Fruit fly (Drosophila melanogaster) whole organism: Measurements from ENCODE around the gene CG32195.

ENCODE experiments used
- CG8478 ChIP-seq: fragments of >200 bp; optimal IDR thresholded peaks from 2 replicates; lab custom pipeline; 2018; ENCODE audit warnings: inconsistent platforms
- Dll ChIP-seq: fragments of >200 bp; optimal IDR thresholded peaks from 2 replicates; lab custom pipeline; 2017
- EcR ChIP-seq, 2 experiments: fragments of >200 bp; optimal IDR thresholded peaks; 2 replicates each; lab custom pipeline; 2017; ENCODE audit warnings: missing biosample characterization in 2 of 2, missing genetic modification characterization in 2 of 2, missing genetic modification reagents in 2 of 2
- pan ChIP-seq: fragments of >200 bp; optimal IDR thresholded peaks from 2 replicates; lab custom pipeline; 2017
- psq ChIP-seq: fragments of >200 bp; optimal IDR thresholded peaks from 2 replicates; lab custom pipeline; 2017
- usp ChIP-seq: fragments of >200 bp; optimal IDR thresholded peaks from 2 replicates; lab custom pipeline; 2017; ENCODE audit warnings: missing biosample characterization, missing genetic modification characterization, mixed read lengths

Gene CG32195

DNA sequence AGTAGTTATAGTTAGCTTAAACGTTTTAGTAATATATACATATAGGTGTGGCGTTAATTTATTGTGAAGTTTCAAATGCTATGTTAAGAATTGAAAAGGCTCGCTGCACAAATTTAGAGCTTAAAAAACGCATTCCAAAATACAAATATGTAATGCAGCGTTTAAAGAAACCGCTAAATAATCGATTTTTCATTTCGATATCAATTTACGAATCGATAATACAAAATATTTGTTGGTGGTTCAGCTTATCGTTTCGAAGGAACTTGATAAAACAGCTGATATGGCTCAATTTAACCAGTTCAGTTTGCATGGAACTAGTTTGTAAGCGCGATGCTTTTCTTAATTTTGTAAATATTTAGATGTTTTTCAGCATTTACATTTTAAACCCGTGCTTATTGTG is at the start of gene CG32195, which contains the start of gene CG7341:
CG32195 (plus strand) TSS at position 291 of the 400 bp plus-strand sequence.
CG7341 (plus strand) TSS at position 291 of the 400 bp plus-strand sequence.
- TF ChIP-seq usp (GFP tag; lab: Kevin White, UChicago) (no peak), pan (no peak)

DNA sequence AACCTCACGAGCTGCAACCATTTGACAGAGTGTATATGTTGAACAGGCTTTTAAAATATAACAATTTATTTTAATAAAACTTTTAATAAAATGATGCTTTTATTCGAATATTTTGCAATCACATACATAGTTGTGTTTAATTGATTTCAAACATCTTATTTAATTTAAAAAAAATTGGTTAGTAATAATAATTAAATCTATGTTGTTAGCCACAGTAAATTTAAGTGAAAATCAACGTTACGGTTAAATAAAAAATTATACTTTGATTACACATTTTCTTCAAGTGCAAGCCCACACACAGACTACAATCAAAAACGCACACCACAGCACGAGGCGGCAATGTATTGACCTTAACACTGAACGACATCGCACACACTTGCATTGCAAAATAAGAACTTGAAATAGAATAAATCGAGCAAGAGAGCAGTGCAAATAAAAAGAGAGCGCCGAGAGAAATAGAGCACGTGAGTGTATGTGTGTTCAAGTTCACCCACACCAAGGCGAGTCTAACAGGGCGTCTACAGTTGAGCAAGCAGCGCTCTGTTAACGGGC is 49.7 kb upstream of the CG32195 start:
- peak in 1 of 2 experiments; percentile 63 for TF ChIP-seq EcR (GFP tag; optimal IDR thresholded peaks at IDR 0.05; lab: Kevin White, UChicago)
- TF ChIP-seq psq (lab: Kevin White, UChicago): no peak

DNA sequence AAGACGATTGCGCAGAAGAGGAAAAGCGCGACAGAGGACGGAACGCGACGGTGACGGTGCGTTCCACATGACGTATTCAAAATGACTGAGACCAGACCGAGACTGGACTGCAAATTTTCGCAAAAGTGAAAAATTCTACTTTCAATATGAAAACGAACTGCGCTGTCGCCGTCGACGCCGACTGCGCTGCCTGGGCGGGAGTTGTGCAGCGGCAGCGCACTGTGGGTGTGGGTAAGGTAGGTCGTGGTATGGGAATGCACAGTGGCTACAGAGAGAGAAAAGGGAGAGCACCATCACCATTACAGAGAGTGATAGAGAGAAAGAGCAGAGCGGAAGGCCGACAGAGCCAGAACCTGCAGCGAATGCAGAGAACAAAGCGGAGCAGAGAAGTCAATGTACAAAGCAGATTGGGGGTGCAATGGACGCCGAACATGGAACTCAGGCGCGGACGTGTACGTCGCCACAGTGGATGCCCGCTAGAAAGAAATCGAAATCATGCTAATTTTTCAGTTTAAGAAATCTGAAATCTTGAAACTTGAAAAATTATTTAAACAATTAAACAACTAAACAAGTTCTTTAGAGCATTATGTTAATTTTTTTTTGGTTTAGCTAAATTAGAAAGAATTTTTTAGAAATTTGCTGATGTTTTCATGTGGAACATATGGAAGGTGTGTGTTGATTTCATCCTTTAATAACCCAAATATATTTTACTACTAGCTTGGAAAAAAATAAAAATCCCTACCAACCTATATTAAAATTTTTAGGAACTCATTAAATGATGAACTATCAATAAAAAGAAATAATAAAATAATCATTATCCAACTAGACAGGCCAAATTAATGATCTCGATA is 47.9 kb upstream of the CG32195 start, which contains the start of gene Eip75B:
Eip75B (minus strand) TSS at position 65 of the 851 bp plus-strand sequence.
- TF ChIP-seq psq (lab: Kevin White, UChicago) (no peak), EcR (GFP tag; optimal IDR thresholded peaks at IDR 0.05; lab: Kevin White, UChicago) (peak in 1 of 2 experiments; percentile 89)

DNA sequence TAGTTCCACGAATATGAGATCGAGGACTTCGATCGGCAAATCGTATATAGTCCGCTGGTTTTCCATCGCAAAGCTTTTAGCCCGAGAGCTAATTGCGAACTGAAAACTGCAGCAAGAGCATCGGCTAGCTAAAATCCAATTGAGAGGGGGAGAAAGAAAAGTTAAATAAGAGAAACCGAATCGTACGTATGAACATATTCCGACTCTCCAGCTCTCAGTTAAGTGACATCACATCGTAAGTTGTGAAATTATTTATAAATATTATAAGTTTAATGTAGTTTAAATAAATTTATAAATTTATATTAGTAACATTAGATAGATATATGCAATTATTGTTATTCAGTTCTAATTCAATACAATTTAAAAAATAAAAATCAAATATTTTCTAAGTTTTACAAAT is 42.7 kb upstream of the CG32195 start, which contains the start of gene CG44006:
CG44006 (minus strand) TSS at position 101 of the 400 bp plus-strand sequence.
- no peak for TF ChIP-seq pan
- TF ChIP-seq CG8478: no peak
- no peak for TF ChIP-seq EcR (GFP tag; optimal IDR thresholded peaks at IDR 0.05; lab: Kevin White, UChicago)
- no peak for TF ChIP-seq Dll (lab: Kevin White, UChicago)
- no peak for TF ChIP-seq psq (lab: Kevin White, UChicago)
- TF ChIP-seq usp (GFP tag; lab: Kevin White, UChicago): no peak

DNA sequence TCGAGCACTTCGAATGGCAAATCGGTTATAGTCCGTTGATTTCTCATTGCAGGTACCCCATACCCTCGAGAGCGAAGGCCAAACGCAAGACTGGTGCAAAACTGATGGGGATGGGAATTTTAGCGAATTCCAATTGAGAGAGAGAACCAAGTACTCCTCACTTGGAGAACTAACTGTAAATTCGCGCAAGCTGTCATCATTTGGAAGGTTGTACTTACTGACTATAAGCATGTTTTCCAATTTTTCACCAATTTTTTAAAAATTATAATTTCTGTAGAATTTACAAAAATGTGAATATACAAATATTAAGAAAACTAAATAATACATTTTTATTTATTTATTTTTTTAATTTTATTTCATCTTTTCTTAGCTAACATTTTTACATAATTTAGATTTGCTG is 40.7 kb upstream of the CG32195 start, which contains the start of gene CG44005:
CG44005 (minus strand) TSS at position 101 of the 400 bp plus-strand sequence.
- TF ChIP-seq CG8478: no peak
- TF ChIP-seq Dll (lab: Kevin White, UChicago): no peak
- no peak for TF ChIP-seq usp (GFP tag; lab: Kevin White, UChicago)
- no peak for TF ChIP-seq psq (lab: Kevin White, UChicago)
- TF ChIP-seq pan: no peak

DNA sequence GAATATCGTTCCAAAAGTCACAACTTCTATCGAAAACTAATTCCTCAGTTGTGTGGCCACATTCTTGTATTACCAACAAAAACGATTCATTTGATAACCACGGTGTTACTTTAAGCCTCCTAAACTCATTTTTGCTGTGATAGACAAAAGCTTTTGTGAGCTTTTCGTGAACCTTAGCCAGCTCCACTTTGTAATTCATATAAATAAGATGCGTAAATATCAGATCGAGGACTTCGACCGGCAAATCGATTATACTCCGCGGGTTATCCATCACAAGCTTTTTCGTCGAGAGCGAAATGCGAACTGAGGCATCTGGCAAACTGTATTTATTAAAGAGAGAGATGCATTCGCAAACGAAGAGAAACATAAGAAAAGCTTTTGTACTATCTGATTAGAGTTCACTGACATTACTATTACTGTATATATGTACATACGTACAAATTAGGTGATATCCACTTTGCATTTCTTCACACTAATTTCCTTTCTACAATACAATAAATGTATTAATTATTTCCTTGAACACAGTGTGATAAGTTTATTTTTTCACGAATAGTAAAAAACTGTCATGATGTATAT is 39.1 kb upstream of the CG32195 start, which contains the start of gene CG44004:
CG44004 (minus strand) TSS at position 305 of the 576 bp plus-strand sequence.
- TF ChIP-seq usp (GFP tag; lab: Kevin White, UChicago): no peak
- TF ChIP-seq EcR (GFP tag; optimal IDR thresholded peaks at IDR 0.05; lab: Kevin White, UChicago): no peak
- no peak for TF ChIP-seq Dll (lab: Kevin White, UChicago)
- no peak for TF ChIP-seq psq (lab: Kevin White, UChicago)
- no peak for TF ChIP-seq pan
- TF ChIP-seq CG8478: no peak

DNA sequence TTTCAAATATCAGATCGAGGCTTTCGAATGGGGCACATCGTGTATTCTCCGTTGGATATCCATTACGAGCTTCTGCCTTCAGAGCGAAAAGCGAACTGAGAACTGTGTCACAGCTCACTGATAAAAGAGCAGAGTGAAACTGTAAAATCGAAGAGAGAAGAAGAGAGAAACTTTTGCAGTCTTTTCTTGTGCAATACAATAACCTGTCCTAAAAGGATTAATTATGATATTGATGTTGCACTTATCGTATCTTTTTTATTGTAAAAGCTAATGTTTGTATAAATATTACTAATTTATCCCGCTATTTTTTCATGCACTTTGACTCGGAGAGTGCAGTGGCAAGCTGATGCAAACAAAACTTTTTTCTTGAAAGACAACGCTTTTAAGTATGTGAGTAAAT is 37.8 kb upstream of the CG32195 start:
- no peak for TF ChIP-seq Dll (lab: Kevin White, UChicago)
- peak in 1 of 2 experiments; percentile 59 for TF ChIP-seq EcR (GFP tag; optimal IDR thresholded peaks at IDR 0.05; lab: Kevin White, UChicago)

DNA sequence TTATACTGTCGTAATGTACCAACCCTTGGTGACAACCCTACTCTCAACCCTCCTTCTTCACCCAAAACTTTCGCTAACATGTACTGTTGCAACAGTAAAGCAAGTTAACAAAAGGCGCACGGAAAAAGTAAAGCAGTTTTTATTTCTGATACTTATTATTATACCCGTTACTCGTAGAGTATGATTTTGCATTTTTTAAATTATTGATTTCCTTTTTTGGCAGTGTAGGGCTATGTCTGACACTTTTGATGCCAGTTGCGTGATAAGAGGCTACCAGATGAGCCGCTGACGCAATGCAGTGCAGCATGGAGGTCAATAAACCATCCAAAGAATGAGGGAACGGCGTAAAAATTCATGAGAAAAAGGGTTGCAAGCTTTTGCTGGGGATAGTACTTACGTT is 36.9 kb upstream of the CG32195 start:
- TF ChIP-seq psq (lab: Kevin White, UChicago) (no peak), Dll (lab: Kevin White, UChicago) (no peak), CG8478 (no peak), EcR (GFP tag; optimal IDR thresholded peaks at IDR 0.05; lab: Kevin White, UChicago) (peak in 1 of 2 experiments; percentile 34), pan (no peak)

DNA sequence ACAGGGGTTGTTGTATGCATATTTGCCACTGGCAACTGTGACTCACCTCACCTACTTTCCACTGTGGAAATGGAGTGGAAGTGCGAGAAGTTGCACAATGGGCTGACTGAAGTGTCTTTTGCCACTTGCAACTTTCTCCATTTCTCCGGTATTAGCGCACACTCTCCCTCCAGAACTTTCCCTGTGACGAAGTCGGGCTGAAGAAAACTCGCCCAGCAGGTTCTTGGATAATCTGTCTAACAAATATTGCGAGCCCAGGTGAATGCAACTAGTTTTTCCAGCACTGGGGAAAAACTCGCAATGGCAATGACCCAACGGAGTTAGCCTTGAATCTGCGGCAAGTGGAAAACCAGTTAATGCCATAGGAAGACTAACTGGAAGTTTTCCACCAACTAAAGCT is 36.1 kb upstream of the CG32195 start:
- TF ChIP-seq EcR (GFP tag; optimal IDR thresholded peaks at IDR 0.05; lab: Kevin White, UChicago) (peak in 1 of 2 experiments; percentile 82), pan (no peak)

DNA sequence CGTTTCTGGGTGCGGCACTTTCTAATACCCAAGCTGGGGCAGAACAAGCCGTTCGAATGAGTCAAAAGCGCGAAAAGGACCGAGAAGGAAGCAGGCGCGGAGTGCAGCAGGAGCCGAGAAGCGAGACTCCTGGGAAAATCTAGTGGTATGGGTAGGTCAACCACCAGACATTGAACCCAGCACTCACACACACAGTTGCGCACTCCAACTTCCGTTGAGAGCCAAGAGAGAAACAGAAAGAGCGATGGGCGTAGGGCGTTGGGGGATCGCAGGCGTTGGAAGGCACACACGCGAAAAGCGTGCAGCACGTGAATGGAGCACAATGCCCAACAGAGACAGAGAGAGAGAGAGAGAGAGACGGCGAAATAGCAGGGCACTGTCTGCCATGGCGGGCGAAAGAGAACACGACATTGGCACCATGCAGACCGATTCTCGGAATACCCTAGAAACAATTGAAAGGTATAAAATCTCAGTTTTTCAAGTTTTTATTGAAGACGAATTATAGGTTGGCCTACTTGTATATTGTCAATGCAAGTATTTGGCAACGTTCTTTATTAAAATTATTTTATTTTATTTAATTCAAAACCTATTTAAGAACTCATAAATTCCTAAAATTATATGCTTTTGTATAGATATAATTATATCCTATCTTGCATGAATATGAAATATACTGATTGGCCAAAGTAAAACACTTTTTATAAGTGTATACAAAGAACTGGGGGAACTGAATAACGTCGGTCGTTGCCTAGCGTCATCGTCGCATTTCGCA is 34.9 kb upstream of the CG32195 start:
- TF ChIP-seq psq (lab: Kevin White, UChicago): no peak
- no peak for TF ChIP-seq Dll (lab: Kevin White, UChicago)
- no peak for TF ChIP-seq usp (GFP tag; lab: Kevin White, UChicago)
- TF ChIP-seq pan: no peak
- no peak for TF ChIP-seq CG8478
- peak; percentile 47 to 99 for TF ChIP-seq EcR (GFP tag; optimal IDR thresholded peaks at IDR 0.05; lab: Kevin White, UChicago)

DNA sequence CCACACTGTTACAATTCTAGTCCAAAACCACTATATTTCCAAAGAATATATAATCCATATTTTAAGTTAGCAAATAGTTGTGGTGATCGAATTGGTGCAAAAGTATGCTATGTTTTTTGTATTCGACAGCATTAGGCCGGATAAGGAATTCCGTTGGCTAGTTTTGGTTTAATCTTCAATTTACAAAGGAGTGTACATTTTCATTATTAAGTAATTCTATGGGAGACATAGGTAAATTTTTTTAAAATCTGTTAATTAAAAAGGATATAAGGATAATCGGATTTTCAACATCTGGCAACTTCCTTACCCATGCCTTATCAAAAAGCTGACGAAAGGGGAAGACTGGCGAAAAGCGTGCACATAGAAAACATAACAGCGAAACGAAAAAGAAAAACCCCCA is 34.1 kb upstream of the CG32195 start:
- TF ChIP-seq CG8478: no peak
- TF ChIP-seq psq (lab: Kevin White, UChicago): no peak
- TF ChIP-seq Dll (lab: Kevin White, UChicago): no peak
- TF ChIP-seq EcR (GFP tag; optimal IDR thresholded peaks at IDR 0.05; lab: Kevin White, UChicago): no peak
- TF ChIP-seq pan: no peak
- TF ChIP-seq usp (GFP tag; lab: Kevin White, UChicago): no peak

DNA sequence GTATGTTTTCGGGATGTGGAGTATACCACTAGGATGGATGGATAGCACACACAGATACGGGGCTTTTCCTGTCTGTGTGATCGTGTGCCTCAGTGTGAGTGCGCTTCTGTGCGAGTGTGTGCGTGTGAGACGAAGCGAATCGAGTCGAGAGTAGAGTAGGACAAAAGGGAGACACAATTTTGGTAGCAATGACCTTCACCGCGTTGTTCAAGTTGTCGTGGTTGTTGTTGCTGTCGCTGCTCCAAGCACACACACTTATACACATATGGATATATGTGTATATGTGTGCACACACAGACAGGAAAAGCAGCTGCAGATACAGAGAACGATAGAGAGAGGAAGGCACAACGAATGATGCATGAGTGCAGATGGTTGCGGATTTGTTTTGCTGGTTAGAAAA is 33.6 kb upstream of the CG32195 start:
- TF ChIP-seq Dll (lab: Kevin White, UChicago) (no peak), EcR (GFP tag; optimal IDR thresholded peaks at IDR 0.05; lab: Kevin White, UChicago) (peak; percentile 7 to 99)
